Worm (Caenorhabditis elegans) whole organism, late embryonic: ENCODE measurements around the gene T01B7.5.

Experiments
- ama-1 ChIP-seq: fragments of 150-350 bp; optimal IDR thresholded peaks from 2 replicates; lab custom pipeline; 2014
- ceh-9 ChIP-seq: sonication (generic microtip); optimal IDR thresholded peaks from 2 replicates; lab custom pipeline; 2016; ENCODE audit warnings: mild to moderate bottlenecking, missing genetic modification characterization, inconsistent platforms, missing compliant biosample characterization
- eyg-1 ChIP-seq: sonication (generic microtip); optimal IDR thresholded peaks from 2 replicates; lab custom pipeline; 2016; ENCODE audit warnings: missing genotype, missing genetic modification characterization, missing compliant biosample characterization
- lim-6 ChIP-seq: sonication (generic microtip); optimal IDR thresholded peaks from 2 replicates; lab custom pipeline; 2016; ENCODE audit warnings: missing genetic modification characterization, missing compliant biosample characterization
- mec-3 ChIP-seq: sonication (generic microtip); optimal IDR thresholded peaks from 2 replicates; lab custom pipeline; 2016; ENCODE audit warnings: borderline replicate concordance, missing genetic modification characterization, missing compliant biosample characterization
- pros-1 ChIP-seq: fragments of 150-350 bp; optimal IDR thresholded peaks from 2 replicates; lab custom pipeline; 2014; ENCODE audit warnings: missing biosample characterization, missing genetic modification reagents, missing genetic modification characterization
- tbx-7 ChIP-seq: sonication (generic microtip); optimal IDR thresholded peaks from 2 replicates; lab custom pipeline; 2016; ENCODE audit warnings: missing genotype, missing genetic modification characterization, missing compliant biosample characterization
- ztf-16 ChIP-seq: sonication (generic microtip); optimal IDR thresholded peaks from 2 replicates; lab custom pipeline; 2017; ENCODE audit warnings: missing genetic modification characterization, missing compliant biosample characterization

ce11 chrII:8670835-8671234 is 45.8 kb upstream of the T01B7.5 start:
- TF ChIP-seq tbx-7 (tag; lab: Kevin White, UChicago), result no peak
- no peak for TF ChIP-seq pros-1 (tag; lab: Kevin White, UChicago)
- TF ChIP-seq ceh-9 (tag; lab: Kevin White, UChicago), result no peak
- TF ChIP-seq eyg-1 (tag; lab: Kevin White, UChicago), result no peak
- TF ChIP-seq ztf-16 (tag; lab: Kevin White, UChicago), result no peak
- TF ChIP-seq lim-6, result no peak
- no peak for TF ChIP-seq mec-3 (tag; lab: Kevin White, UChicago)
- no peak for TF ChIP-seq ama-1 (lab: Kevin White, UChicago)
